Fruit fly (Drosophila melanogaster) whole organism, embryonic: ENCODE data around the gene CG13484.

ENCODE experiments used
- B-H1 ChIP-seq: fragments of 200-800 bp; sonication (Bioruptor generic); IDR thresholded peaks from 3 replicates; pipeline ENCODE4 v1.3.6; 2022; ENCODE audit warnings: missing biosample characterization, missing genetic modification characterization
- CG10366 ChIP-seq: fragments of 200-800 bp; sonication (Bioruptor generic); IDR thresholded peaks from 2 replicates; pipeline ENCODE4 v1.3.6; 2022; ENCODE audit warnings: missing biosample characterization, missing genetic modification characterization
- CG11093 ChIP-seq: fragments of 200-800 bp; sonication (Bioruptor generic); IDR thresholded peaks from 3 replicates; pipeline ENCODE4 v1.3.6; 2022; ENCODE audit warnings: missing biosample characterization, missing genetic modification characterization
- CG12155 ChIP-seq: fragments of 200-800 bp; sonication (Bioruptor generic); optimal IDR thresholded peaks from 3 replicates; lab custom pipeline; 2016; ENCODE audit warnings: missing biosample characterization, missing genetic modification characterization
- CG13424 ChIP-seq: fragments of 200-800 bp; sonication (Bioruptor generic); optimal IDR thresholded peaks from 2 replicates; lab custom pipeline; 2019; ENCODE audit warnings: missing biosample characterization, mild to moderate bottlenecking, missing genetic modification characterization, moderate library complexity
- CG14710 ChIP-seq: fragments of 200-800 bp; sonication (Bioruptor generic); optimal IDR thresholded peaks from 3 replicates; lab custom pipeline; 2019; ENCODE audit warnings: missing biosample characterization, mild to moderate bottlenecking, missing genetic modification characterization, moderate library complexity
- CG17359 ChIP-seq: fragments of 200-800 bp; sonication (Bioruptor generic); optimal IDR thresholded peaks from 3 replicates; lab custom pipeline; 2018; ENCODE audit warnings: missing biosample characterization, mild to moderate bottlenecking, missing genetic modification characterization, moderate library complexity
- CG17385 ChIP-seq: fragments of 200-800 bp; sonication (Bioruptor generic); optimal IDR thresholded peaks from 3 replicates; lab custom pipeline; 2018; ENCODE audit warnings: missing biosample characterization, mild to moderate bottlenecking, missing genetic modification characterization
- CG17829 ChIP-seq: fragments of 200-800 bp; optimal IDR thresholded peaks from 2 replicates; lab custom pipeline; 2019; ENCODE audit warnings: missing biosample characterization, mild to moderate bottlenecking, missing genetic modification characterization, moderate library complexity
- CG30403 ChIP-seq: fragments of 200-800 bp; sonication (Bioruptor generic); optimal IDR thresholded peaks from 3 replicates; lab custom pipeline; 2016; ENCODE audit warnings: missing biosample characterization, missing genetic modification characterization
- CG3065 ChIP-seq: fragments of 200-800 bp; sonication (Bioruptor generic); optimal IDR thresholded peaks from 2 replicates; lab custom pipeline; 2016; ENCODE audit warnings: missing biosample characterization, missing genetic modification characterization
- CG34224 ChIP-seq: fragments of 200-800 bp; sonication (Bioruptor generic); IDR thresholded peaks from 3 replicates; pipeline ENCODE4 v1.3.6; 2022; ENCODE audit warnings: missing biosample characterization, missing genetic modification characterization; ENCODE audit not compliant: partially characterized antibody
- CG34422 ChIP-seq: fragments of 200-800 bp; sonication (Bioruptor generic); IDR thresholded peaks from 3 replicates; pipeline ENCODE4 v1.3.6; 2022; ENCODE audit warnings: missing biosample characterization, missing genetic modification characterization
- CG3726 ChIP-seq: fragments of 200-800 bp; sonication (Bioruptor generic); IDR thresholded peaks from 3 replicates; pipeline ENCODE4, ENCODE4 v1.3.6; 2022; ENCODE audit warnings: missing biosample characterization, missing genetic modification characterization
- CG42726 ChIP-seq: fragments of 200-800 bp; sonication (Bioruptor generic); IDR thresholded peaks from 2 replicates; pipeline ENCODE4 v1.3.6; 2022; ENCODE audit warnings: missing biosample characterization, missing genetic modification characterization; ENCODE audit not compliant: partially characterized antibody
- CG4404 ChIP-seq: fragments of 200-800 bp; sonication (Bioruptor generic); IDR thresholded peaks from 2 replicates; pipeline ENCODE4 v1.3.6; 2022; ENCODE audit warnings: missing biosample characterization, missing genetic modification characterization
- CG6689 ChIP-seq: fragments of 200-800 bp; sonication (Bioruptor generic); IDR thresholded peaks from 2 replicates; pipeline ENCODE4 v1.3.6; 2022; ENCODE audit warnings: missing biosample characterization, missing genetic modification characterization
- CG8359 ChIP-seq: fragments of 200-800 bp; sonication (Bioruptor generic); optimal IDR thresholded peaks from 2 replicates; lab custom pipeline; 2017; ENCODE audit warnings: missing biosample characterization, mild to moderate bottlenecking, missing genetic modification characterization, borderline replicate concordance
- CG8765 ChIP-seq: fragments of 200-800 bp; sonication (Bioruptor generic); IDR thresholded peaks from 2 replicates; pipeline ENCODE4 v1.3.6; 2022; ENCODE audit warnings: missing biosample characterization, missing genetic modification characterization
- CG9437 ChIP-seq: fragments of 200-800 bp; sonication (Bioruptor generic); optimal IDR thresholded peaks from 2 replicates; lab custom pipeline; 2018; ENCODE audit warnings: missing biosample characterization, mild to moderate bottlenecking, missing genetic modification characterization
- Camta ChIP-seq: fragments of 200-800 bp; sonication (Bioruptor generic); optimal IDR thresholded peaks from 2 replicates; lab custom pipeline; 2016; ENCODE audit warnings: missing biosample characterization, missing genetic modification characterization
- Dp ChIP-seq: fragments of 200-800 bp; sonication (Bioruptor generic); optimal IDR thresholded peaks from 2 replicates; lab custom pipeline; 2018; ENCODE audit warnings: missing biosample characterization, mild to moderate bottlenecking, missing genetic modification characterization, moderate library complexity
- Dref ChIP-seq: fragments of 200-800 bp; sonication (Bioruptor generic); IDR thresholded peaks from 2 replicates; pipeline ENCODE4 v1.3.6; 2022; ENCODE audit warnings: missing biosample characterization, missing genetic modification characterization
- Hr51 ChIP-seq, 2 experiments: fragments of 200-800 bp; sonication (Bioruptor generic); optimal IDR thresholded peaks; 2 replicates in 1 of 2; 3 replicates in 1 of 2; lab custom pipeline; 2016 to 2018; ENCODE audit warnings: missing biosample characterization in 2 of 2, missing genetic modification characterization in 2 of 2, mild to moderate bottlenecking in 1 of 2, moderate library complexity in 1 of 2
- Lhr ChIP-seq: fragments of 200-800 bp; sonication (Bioruptor generic); optimal IDR thresholded peaks from 3 replicates; lab custom pipeline; 2017; ENCODE audit warnings: mild to moderate bottlenecking, missing biosample characterization, missing genetic modification reagents, missing genetic modification characterization
- Nf-YB ChIP-seq: fragments of 200-800 bp; sonication (Bioruptor generic); optimal IDR thresholded peaks from 3 replicates; lab custom pipeline; 2019; ENCODE audit warnings: missing biosample characterization, mild to moderate bottlenecking, missing genetic modification characterization, moderate library complexity
- Opbp ChIP-seq: fragments of 200-800 bp; sonication (Bioruptor generic); IDR thresholded peaks from 3 replicates; pipeline ENCODE4 v1.3.6; 2022; ENCODE audit warnings: missing biosample characterization, missing genetic modification characterization; ENCODE audit not compliant: partially characterized antibody
- Rfx ChIP-seq: fragments of 200-800 bp; sonication (Bioruptor generic); IDR thresholded peaks from 2 replicates; pipeline ENCODE4 v1.3.6; 2022; ENCODE audit warnings: missing biosample characterization, missing genetic modification characterization
- Six4 ChIP-seq: fragments of 200-800 bp; sonication (Bioruptor generic); optimal IDR thresholded peaks from 2 replicates; lab custom pipeline; 2016; ENCODE audit warnings: missing biosample characterization, missing genetic modification characterization
- Spps ChIP-seq: fragments of 200-800 bp; sonication (Bioruptor generic); optimal IDR thresholded peaks from 2 replicates; lab custom pipeline; 2018; ENCODE audit warnings: missing biosample characterization, mild to moderate bottlenecking, missing genetic modification characterization
- aop ChIP-seq: fragments of 200-800 bp; sonication (Bioruptor generic); IDR thresholded peaks from 2 replicates; pipeline ENCODE4 v1.3.6; 2022; ENCODE audit warnings: missing biosample characterization, missing genetic modification characterization
- corto ChIP-seq: fragments of 200-800 bp; sonication (Bioruptor generic); optimal IDR thresholded peaks from 2 replicates; lab custom pipeline; 2016; ENCODE audit warnings: missing biosample characterization, mild to moderate bottlenecking, missing genetic modification characterization, moderate library complexity
- fd102C ChIP-seq: fragments of 200-800 bp; sonication (Bioruptor generic); optimal IDR thresholded peaks from 2 replicates; lab custom pipeline; 2018; ENCODE audit warnings: missing biosample characterization, mild to moderate bottlenecking, missing genetic modification characterization, moderate library complexity
- hbn ChIP-seq: fragments of 200-800 bp; sonication (Bioruptor generic); IDR thresholded peaks from 2 replicates; pipeline ENCODE4 v1.3.6; 2022; ENCODE audit warnings: missing biosample characterization, missing genetic modification characterization; ENCODE audit not compliant: partially characterized antibody
- kah ChIP-seq: fragments of 200-800 bp; sonication (Bioruptor generic); optimal IDR thresholded peaks from 2 replicates; lab custom pipeline; 2018; ENCODE audit warnings: missing biosample characterization, mild to moderate bottlenecking, missing genetic modification characterization
- kni ChIP-seq: fragments of 200-800 bp; sonication (Bioruptor generic); optimal IDR thresholded peaks from 3 replicates; lab custom pipeline; 2017; ENCODE audit warnings: mild to moderate bottlenecking, missing biosample characterization, missing genetic modification reagents, missing genetic modification characterization
- maf-S ChIP-seq: fragments of 200-800 bp; sonication (Bioruptor generic); optimal IDR thresholded peaks from 2 replicates; lab custom pipeline; 2016; ENCODE audit warnings: missing biosample characterization, missing genetic modification characterization
- p53 ChIP-seq: fragments of 200-800 bp; sonication (Bioruptor generic); optimal IDR thresholded peaks from 2 replicates; lab custom pipeline; 2016; ENCODE audit warnings: missing biosample characterization, missing genetic modification characterization
- pfk ChIP-seq: fragments of 200-800 bp; sonication (Bioruptor generic); optimal IDR thresholded peaks from 2 replicates; lab custom pipeline; 2018; ENCODE audit warnings: missing biosample characterization, mild to moderate bottlenecking, missing genetic modification characterization, moderate library complexity
- prd ChIP-seq, 3 experiments: fragments of >200 bp in 2 of 3; fragments of 200-800 bp in 1 of 3; sonication (Bioruptor generic) in 1 of 3; optimal IDR thresholded peaks in 2 of 3; IDR thresholded peaks in 1 of 3; 2 replicates in 2 of 3; 3 replicates in 1 of 3; pipeline versions ENCODE4 v1.3.6 to Lab custom; 2017 to 2022; ENCODE audit warnings: missing biosample characterization in 1 of 3, missing genetic modification characterization in 1 of 3
- pros ChIP-seq: fragments of 200-800 bp; sonication (Bioruptor generic); optimal IDR thresholded peaks from 3 replicates; lab custom pipeline; 2019; ENCODE audit warnings: missing biosample characterization, mild to moderate bottlenecking, missing genetic modification characterization, moderate library complexity
- sens-2 ChIP-seq: fragments of 200-800 bp; sonication (Bioruptor generic); IDR thresholded peaks from 2 replicates; pipeline ENCODE4 v1.3.6; 2022; ENCODE audit warnings: missing biosample characterization, missing genetic modification characterization
- shn ChIP-seq: fragments of 200-800 bp; sonication (Bioruptor generic); optimal IDR thresholded peaks from 3 replicates; lab custom pipeline; 2016; ENCODE audit warnings: missing biosample characterization, missing genetic modification characterization
- so ChIP-seq: fragments of 200-800 bp; sonication (Bioruptor generic); IDR thresholded peaks from 3 replicates; pipeline ENCODE4 v1.3.6; 2022; ENCODE audit warnings: missing biosample characterization, missing genetic modification characterization
- ssp ChIP-seq: fragments of 200-800 bp; sonication (Bioruptor generic); IDR thresholded peaks from 2 replicates; pipeline ENCODE4 v1.3.6; 2022; ENCODE audit warnings: missing biosample characterization, missing genetic modification characterization
- tin ChIP-seq: fragments of 200-800 bp; sonication (Bioruptor generic); optimal IDR thresholded peaks from 3 replicates; lab custom pipeline; 2016; ENCODE audit warnings: missing biosample characterization, missing genetic modification characterization
- yki ChIP-seq: fragments of >200 bp; optimal IDR thresholded peaks from 3 replicates; lab custom pipeline; 2018
- zfh1 ChIP-seq: fragments of 200-800 bp; sonication (Bioruptor generic); IDR thresholded peaks from 3 replicates; pipeline ENCODE4 v1.3.6; 2022; ENCODE audit warnings: missing biosample characterization, missing genetic modification characterization
- zfh2 ChIP-seq: fragments of 200-800 bp; sonication (Bioruptor generic); optimal IDR thresholded peaks from 2 replicates; lab custom pipeline; 2016; ENCODE audit warnings: missing biosample characterization, missing genetic modification characterization

CG13484 gene

DNA sequence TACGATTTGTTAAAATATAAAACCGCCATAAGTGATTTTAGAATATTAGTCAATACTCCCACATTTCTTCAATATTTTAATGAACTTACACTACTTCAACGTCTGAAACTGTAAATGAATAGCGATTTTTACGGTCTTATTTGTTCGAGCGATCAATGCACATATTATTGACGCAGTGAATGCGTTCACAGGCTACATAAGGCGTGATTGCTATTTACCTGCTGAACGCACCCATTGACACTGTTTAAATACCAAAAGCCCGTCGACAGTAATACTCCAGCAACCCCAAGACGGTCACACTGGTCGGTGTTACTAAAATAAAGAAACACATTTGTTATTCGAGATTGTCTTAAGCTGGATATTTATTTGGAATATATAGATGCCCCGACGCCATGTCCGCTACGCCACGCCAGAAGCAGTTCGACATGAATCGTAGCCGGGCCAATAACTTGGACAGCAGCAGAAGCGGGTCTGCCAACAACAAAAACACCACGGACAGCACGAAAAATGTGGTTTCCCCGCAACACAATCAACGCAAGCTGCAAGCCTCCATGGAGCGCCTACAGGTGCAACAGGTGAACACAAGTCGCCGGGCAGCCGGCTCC lies 1.8 kb downstream of the CG13484 start, which contains the start of gene CG6833 (continued):
- TF ChIP-seq Rfx (GFP tag; lab: Robert Waterston, UW) (peak; percentile 93), zfh2 (GFP tag; lab: Kevin White, UChicago) (peak; percentile 85), hbn (GFP tag; lab: Robert Waterston, UW) (no peak), Nf-YB (GFP tag; lab: Kevin White, UChicago) (no peak), shn (GFP tag; lab: Kevin White, UChicago) (peak; percentile 69), yki (lab: Kevin White, UChicago) (no peak), Spps (tag; lab: Kevin White, UChicago) (no peak), CG17829 (tag; lab: Kevin White, UChicago) (peak; percentile 79), fd102C (GFP tag; lab: Kevin White, UChicago) (no peak), Six4 (peak; percentile 41), ssp (peak; percentile 77), CG3726 (GFP tag; lab: Robert Waterston, UW) (peak; percentile 44; the same call in 1 of the 3 replicates), prd (optimal IDR thresholded peaks at IDR 0.05; lab: Kevin White, UChicago) (no peak), prd (GFP tag; IDR thresholded peaks at IDR 0.05; lab: Robert Waterston, UW) (peak; percentile 86), tin (peak; percentile 86), p53 (peak; percentile 16), pros (GFP tag; lab: Kevin White, UChicago) (no peak), Opbp (GFP tag; lab: Robert Waterston, UW) (no peak), CG42726 (0 out of 2 replicates have a peak, but pooled peaks have one; percentile 30), maf-S (GFP tag; lab: Kevin White, UChicago) (peak; percentile 60), CG4404 (peak; percentile 65), CG10366 (GFP tag; lab: Robert Waterston, UW) (peak; percentile 82), CG8359 (GFP tag; lab: Kevin White, UChicago) (no peak), Lhr (GFP tag; lab: Kevin White, UChicago) (peak; percentile 13), Dp (GFP tag; lab: Kevin White, UChicago) (peak; percentile 19), B-H1 (GFP tag; lab: Robert Waterston, UW) (peak; percentile 62; the same call in 2 of the 3 replicates), corto (no peak), sens-2 (GFP tag; lab: Robert Waterston, UW) (peak; percentile 56), CG8765 (peak; percentile 65), zfh1 (peak; percentile 81), CG17385 (GFP tag; lab: Kevin White, UChicago) (no peak), Hr51 (GFP tag; optimal IDR thresholded peaks at IDR 0.05; lab: Kevin White, UChicago) (peak; percentile 32 to 57), so (peak; percentile 71; the same call in 1 of the 3 replicates), CG3065 (GFP tag; lab: Kevin White, UChicago) (no peak), pfk (GFP tag; lab: Kevin White, UChicago) (no peak), CG17359 (tag; lab: Kevin White, UChicago) (peak; percentile 55), kah (GFP tag; lab: Kevin White, UChicago) (no peak), Dref (GFP tag; lab: Robert Waterston, UW) (peak; percentile 43), CG14710 (peak; percentile 77), aop (GFP tag; lab: Robert Waterston, UW) (peak; percentile 58; the same call in 1 of the 2 replicates), kni (GFP tag; lab: Kevin White, UChicago) (no peak), CG9437 (GFP tag; lab: Kevin White, UChicago) (peak; percentile 23), CG11093 (GFP tag; lab: Robert Waterston, UW) (no peak), CG13424 (tag; lab: Kevin White, UChicago) (peak; percentile 63), CG30403 (peak; percentile 76), CG12155 (GFP tag; lab: Kevin White, UChicago) (peak; percentile 61), CG34422 (GFP tag; lab: Robert Waterston, UW) (peak; percentile 88), Camta (peak; percentile 36), CG6689 (GFP tag; lab: Robert Waterston, UW) (peak; percentile 50), CG34224 (GFP tag; lab: Robert Waterston, UW) (no peak)
